Fruit fly (Drosophila melanogaster) whole organism, embryonic: ENCODE data around the gene ry.
A peak's percentile ranks its signal among the peaks of the same experiment; 100 is the strongest.

ENCODE experiments used
- ATbp ChIP-seq: fragments of 200-800 bp; sonication (Bioruptor generic); optimal IDR thresholded peaks from 2 replicates; lab custom pipeline; 2017; ENCODE audit warnings: missing biosample characterization, mild to moderate bottlenecking, missing genetic modification characterization, missing genetic modification reagents
- Bgb ChIP-seq: fragments of 200-800 bp; sonication (Bioruptor generic); IDR thresholded peaks from 2 replicates; pipeline ENCODE4 v1.3.6; 2022; ENCODE audit warnings: missing biosample characterization, missing genetic modification characterization; ENCODE audit not compliant: partially characterized antibody
- Blimp-1 ChIP-seq: fragments of 200-800 bp; sonication (Bioruptor generic); optimal IDR thresholded peaks from 3 replicates; lab custom pipeline; 2018; ENCODE audit warnings: missing biosample characterization, missing genetic modification characterization, mild to moderate bottlenecking, moderate library complexity, missing genetic modification reagents
- CG10431 ChIP-seq: fragments of 200-800 bp; sonication (Bioruptor generic); optimal IDR thresholded peaks from 3 replicates; lab custom pipeline; 2018; ENCODE audit warnings: missing biosample characterization, mild to moderate bottlenecking, missing genetic modification characterization
- CG15514 ChIP-seq: fragments of 200-800 bp; sonication (Bioruptor generic); optimal IDR thresholded peaks from 3 replicates; lab custom pipeline; 2017; ENCODE audit warnings: missing biosample characterization, missing genetic modification characterization, mild to moderate bottlenecking, moderate library complexity, missing genetic modification reagents
- CG16815 ChIP-seq: fragments of 200-800 bp; sonication (Bioruptor generic); optimal IDR thresholded peaks from 3 replicates; lab custom pipeline; 2017; ENCODE audit warnings: missing biosample characterization, mild to moderate bottlenecking, missing genetic modification characterization
- CG16863 ChIP-seq: fragments of 200-800 bp; sonication (Bioruptor generic); optimal IDR thresholded peaks from 3 replicates; lab custom pipeline; 2016; ENCODE audit warnings: missing biosample characterization, missing genetic modification characterization
- CG17385 ChIP-seq: fragments of 200-800 bp; sonication (Bioruptor generic); optimal IDR thresholded peaks from 3 replicates; lab custom pipeline; 2018; ENCODE audit warnings: missing biosample characterization, mild to moderate bottlenecking, missing genetic modification characterization
- CG17912 ChIP-seq: fragments of 200-800 bp; sonication (Bioruptor generic); optimal IDR thresholded peaks from 2 replicates; lab custom pipeline; 2018; ENCODE audit warnings: missing biosample characterization, mild to moderate bottlenecking, missing genetic modification characterization
- CG30020 ChIP-seq: fragments of 200-800 bp; optimal IDR thresholded peaks from 2 replicates; lab custom pipeline; 2019; ENCODE audit warnings: missing biosample characterization, mild to moderate bottlenecking, missing genetic modification characterization, moderate library complexity
- CG30431 ChIP-seq: fragments of 200-800 bp; sonication (Bioruptor generic); optimal IDR thresholded peaks from 2 replicates; lab custom pipeline; 2017; ENCODE audit warnings: missing biosample characterization, missing genetic modification characterization
- CG4282 ChIP-seq: fragments of 200-800 bp; sonication (Bioruptor generic); optimal IDR thresholded peaks from 2 replicates; lab custom pipeline; 2016; ENCODE audit warnings: missing biosample characterization, missing genetic modification characterization
- CG4730 ChIP-seq: fragments of 200-800 bp; sonication (Bioruptor generic); IDR thresholded peaks from 2 replicates; pipeline ENCODE4 v1.3.6; 2022; ENCODE audit warnings: missing biosample characterization, missing genetic modification characterization
- CG5180 ChIP-seq: fragments of 200-800 bp; sonication (Bioruptor generic); optimal IDR thresholded peaks from 3 replicates; lab custom pipeline; 2017; ENCODE audit warnings: missing biosample characterization, missing genetic modification characterization, mild to moderate bottlenecking, moderate library complexity, missing genetic modification reagents
- CG6175 ChIP-seq: fragments of 200-800 bp; sonication (Bioruptor generic); IDR thresholded peaks from 3 replicates; pipeline ENCODE4 v1.3.6; 2022; ENCODE audit warnings: missing biosample characterization, missing genetic modification characterization
- CG6765 ChIP-seq: fragments of 200-800 bp; sonication (Bioruptor generic); optimal IDR thresholded peaks from 3 replicates; lab custom pipeline; 2017; ENCODE audit warnings: missing biosample characterization, mild to moderate bottlenecking, missing genetic modification characterization
- CG6791 ChIP-seq: fragments of 200-800 bp; sonication (Bioruptor generic); IDR thresholded peaks from 3 replicates; pipeline ENCODE4 v1.3.6; 2022; ENCODE audit warnings: missing biosample characterization, missing genetic modification characterization; ENCODE audit not compliant: partially characterized antibody
- CG7357 ChIP-seq: fragments of 200-800 bp; sonication (Bioruptor generic); IDR thresholded peaks from 3 replicates; pipeline ENCODE4 v1.3.6; 2022; ENCODE audit warnings: missing biosample characterization, missing genetic modification characterization
- CG7987 ChIP-seq: fragments of 200-800 bp; sonication (Bioruptor generic); optimal IDR thresholded peaks from 2 replicates; lab custom pipeline; 2018; ENCODE audit warnings: missing biosample characterization, mild to moderate bottlenecking, missing genetic modification characterization, moderate library complexity
- Chrac-16 ChIP-seq: fragments of 200-800 bp; sonication (Bioruptor generic); optimal IDR thresholded peaks from 3 replicates; lab custom pipeline; 2016; ENCODE audit warnings: missing biosample characterization, missing genetic modification characterization
- CkIIα-i1 ChIP-seq: fragments of 200-800 bp; sonication (Bioruptor generic); IDR thresholded peaks from 2 replicates; pipeline ENCODE4 v1.3.6; 2022; ENCODE audit warnings: missing biosample characterization, missing genetic modification characterization
- D19A ChIP-seq: fragments of 200-800 bp; optimal IDR thresholded peaks from 3 replicates; lab custom pipeline; 2019; ENCODE audit warnings: missing biosample characterization, mild to moderate bottlenecking, missing genetic modification characterization, moderate library complexity
- Dad ChIP-seq: fragments of 200-800 bp; sonication (Bioruptor generic); optimal IDR thresholded peaks from 3 replicates; lab custom pipeline; 2016; ENCODE audit warnings: missing biosample characterization, missing genetic modification characterization
- Dp ChIP-seq: fragments of 200-800 bp; sonication (Bioruptor generic); optimal IDR thresholded peaks from 2 replicates; lab custom pipeline; 2018; ENCODE audit warnings: missing biosample characterization, mild to moderate bottlenecking, missing genetic modification characterization, moderate library complexity
- E2f2 ChIP-seq: fragments of 200-800 bp; sonication (Bioruptor generic); IDR thresholded peaks from 2 replicates; pipeline ENCODE4 v1.3.6; 2022; ENCODE audit warnings: missing biosample characterization, missing genetic modification characterization
- Elba2 ChIP-seq: fragments of 200-800 bp; sonication (Bioruptor generic); optimal IDR thresholded peaks from 3 replicates; lab custom pipeline; 2016; ENCODE audit warnings: missing biosample characterization, missing genetic modification characterization
- Fer1 ChIP-seq: fragments of 200-800 bp; sonication (Bioruptor generic); optimal IDR thresholded peaks from 2 replicates; lab custom pipeline; 2017; ENCODE audit warnings: missing biosample characterization, mild to moderate bottlenecking, missing genetic modification characterization
- Gsc ChIP-seq: fragments of 200-800 bp; sonication (Bioruptor generic); IDR thresholded peaks from 2 replicates; pipeline ENCODE4 v1.3.6; 2022; ENCODE audit warnings: missing biosample characterization, missing genetic modification characterization
- HLH3B ChIP-seq: fragments of 200-800 bp; sonication (Bioruptor generic); IDR thresholded peaks from 2 replicates; pipeline ENCODE4 v1.3.6; 2022; ENCODE audit warnings: missing biosample characterization, missing genetic modification characterization
- HLH4C ChIP-seq: fragments of 200-800 bp; sonication (Bioruptor generic); IDR thresholded peaks from 3 replicates; pipeline ENCODE4 v1.3.6; 2022; ENCODE audit warnings: missing biosample characterization, missing genetic modification characterization; ENCODE audit not compliant: partially characterized antibody
- HLHmδ ChIP-seq: fragments of 200-800 bp; sonication (Bioruptor generic); optimal IDR thresholded peaks from 2 replicates; lab custom pipeline; 2018; ENCODE audit warnings: missing biosample characterization, mild to moderate bottlenecking, missing genetic modification characterization, moderate library complexity
- Rfx ChIP-seq: fragments of 200-800 bp; sonication (Bioruptor generic); IDR thresholded peaks from 2 replicates; pipeline ENCODE4 v1.3.6; 2022; ENCODE audit warnings: missing biosample characterization, missing genetic modification characterization
- Sox100B ChIP-seq: fragments of 200-800 bp; sonication (Bioruptor generic); optimal IDR thresholded peaks from 3 replicates; lab custom pipeline; 2018; ENCODE audit warnings: missing biosample characterization, mild to moderate bottlenecking, missing genetic modification characterization
- Xbp1 ChIP-seq: fragments of 200-800 bp; sonication (Bioruptor generic); optimal IDR thresholded peaks from 3 replicates; lab custom pipeline; 2016; ENCODE audit warnings: missing biosample characterization, mild to moderate bottlenecking, missing genetic modification characterization
- ap ChIP-seq: fragments of 200-800 bp; sonication (Bioruptor generic); IDR thresholded peaks from 2 replicates; pipeline ENCODE4 v1.3.6; 2022; ENCODE audit warnings: missing biosample characterization, missing genetic modification characterization
- bbx ChIP-seq: fragments of 200-800 bp; sonication (Bioruptor generic); IDR thresholded peaks from 2 replicates; pipeline ENCODE4 v1.3.6; 2022; ENCODE audit warnings: missing biosample characterization, missing genetic modification characterization; ENCODE audit not compliant: partially characterized antibody
- br ChIP-seq: fragments of >200 bp; optimal IDR thresholded peaks from 2 replicates; lab custom pipeline; 2017
- cg ChIP-seq: fragments of 200-800 bp; sonication (Bioruptor generic); optimal IDR thresholded peaks from 3 replicates; lab custom pipeline; 2019; ENCODE audit warnings: missing biosample characterization, mild to moderate bottlenecking, missing genetic modification characterization, moderate library complexity
- dm ChIP-seq: fragments of 200-800 bp; sonication (Bioruptor generic); optimal IDR thresholded peaks from 3 replicates; lab custom pipeline; 2016; ENCODE audit warnings: missing biosample characterization, missing genetic modification characterization
- gem ChIP-seq: fragments of 200-800 bp; sonication (Bioruptor generic); optimal IDR thresholded peaks from 2 replicates; lab custom pipeline; 2019; ENCODE audit warnings: missing biosample characterization, mild to moderate bottlenecking, missing genetic modification characterization, moderate library complexity
- lmd ChIP-seq: fragments of 200-800 bp; sonication (Bioruptor generic); IDR thresholded peaks from 2 replicates; pipeline ENCODE4 v1.3.6; 2022; ENCODE audit warnings: missing biosample characterization, missing genetic modification characterization
- pan ChIP-seq, 4 experiments: fragments of >200 bp in 3 of 4; fragments of 200-800 bp in 1 of 4; sonication (Bioruptor generic) in 1 of 4; optimal IDR thresholded peaks in 3 of 4; IDR thresholded peaks in 1 of 4; 2 replicates each; pipeline versions ENCODE4 v1.3.6 to Lab custom; 2017 to 2022; ENCODE audit warnings: missing biosample characterization in 2 of 4, missing genetic modification characterization in 2 of 4, mixed read lengths in 1 of 4
- pfk ChIP-seq: fragments of 200-800 bp; sonication (Bioruptor generic); optimal IDR thresholded peaks from 2 replicates; lab custom pipeline; 2018; ENCODE audit warnings: missing biosample characterization, mild to moderate bottlenecking, missing genetic modification characterization, moderate library complexity
- pros ChIP-seq: fragments of 200-800 bp; sonication (Bioruptor generic); optimal IDR thresholded peaks from 3 replicates; lab custom pipeline; 2019; ENCODE audit warnings: missing biosample characterization, mild to moderate bottlenecking, missing genetic modification characterization, moderate library complexity
- tgo ChIP-seq: fragments of 200-800 bp; sonication (Bioruptor generic); IDR thresholded peaks from 3 replicates; pipeline ENCODE4 v1.3.6; 2022; ENCODE audit warnings: missing biosample characterization, missing genetic modification characterization
- wor ChIP-seq: fragments of 200-800 bp; sonication (Bioruptor generic); IDR thresholded peaks from 2 replicates; pipeline ENCODE4 v1.3.6; 2022; ENCODE audit warnings: missing biosample characterization, missing genetic modification characterization
- zen ChIP-seq: fragments of 200-800 bp; sonication (Bioruptor generic); optimal IDR thresholded peaks from 3 replicates; lab custom pipeline; 2018; ENCODE audit warnings: missing biosample characterization, mild to moderate bottlenecking, missing genetic modification characterization, moderate library complexity
- zen2 ChIP-seq: fragments of 200-800 bp; sonication (Bioruptor generic); IDR thresholded peaks from 3 replicates; pipeline ENCODE4 v1.3.6; 2022; ENCODE audit warnings: missing biosample characterization, missing genetic modification characterization; ENCODE audit not compliant: partially characterized antibody

Gene ry

DNA sequence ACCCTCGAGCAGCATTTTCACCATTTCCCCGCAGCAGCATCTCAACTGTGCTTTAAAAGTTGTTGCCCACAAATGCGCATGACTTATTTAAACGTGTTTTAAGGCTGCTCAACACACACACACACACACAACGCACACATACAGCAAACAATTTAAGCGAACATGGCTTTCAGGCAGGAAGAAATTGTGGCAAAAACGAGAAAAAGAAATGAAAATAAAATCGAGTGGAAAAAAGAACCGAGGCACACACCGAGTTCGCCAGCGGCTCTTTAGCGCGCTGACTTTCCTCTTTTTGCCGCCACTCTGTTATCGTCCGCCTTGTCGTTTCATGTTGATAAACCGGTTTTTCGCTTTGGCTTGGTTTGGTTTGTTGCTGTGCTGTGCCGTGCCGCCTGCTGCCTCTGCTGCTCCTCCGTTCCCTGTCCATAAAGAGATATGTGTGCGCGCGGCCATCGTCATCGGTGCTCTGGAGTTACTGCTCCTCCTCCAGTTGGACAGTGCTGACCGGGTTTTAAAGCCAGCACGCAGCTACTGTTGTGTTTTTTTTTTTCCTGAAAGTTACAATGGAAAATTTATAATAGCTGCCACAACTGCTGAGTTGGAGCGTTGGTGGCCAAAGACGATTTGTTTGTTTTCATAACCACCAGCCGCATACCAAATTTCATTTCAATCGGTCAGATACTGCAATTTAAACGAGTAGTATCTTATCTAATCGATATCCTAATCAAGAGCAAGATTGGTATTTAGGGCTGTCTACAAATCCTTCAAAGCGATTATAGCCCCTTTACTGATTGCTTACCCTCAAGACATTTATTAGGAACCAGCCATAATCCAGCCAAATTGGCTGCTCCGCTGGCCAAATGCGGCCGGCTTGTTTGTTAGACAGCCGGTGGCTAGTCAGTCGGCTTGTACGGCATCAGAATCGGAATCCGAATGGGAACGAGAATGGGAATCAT, 16.2 kb upstream of the ry start (continued):
- TF ChIP-seq Fer1 (GFP tag; lab: Kevin White, UChicago) (no peak), D19A (no peak), HLHmδ (GFP tag; lab: Kevin White, UChicago) (no peak), CG15514 (GFP tag; lab: Kevin White, UChicago) (peak; percentile 31), Chrac-16 (no peak), CG17912 (GFP tag; lab: Kevin White, UChicago) (no peak), zen2 (no peak), CG7357 (GFP tag; lab: Robert Waterston, UW) (no peak), CG5180 (GFP tag; lab: Kevin White, UChicago) (no peak), E2f2 (GFP tag; lab: Robert Waterston, UW) (peak; percentile 16; the same call in 1 of the 2 replicates), dm (GFP tag; lab: Kevin White, UChicago) (no peak), CG6791 (no peak), br (lab: Kevin White, UChicago) (no peak), CG30431 (GFP tag; lab: Kevin White, UChicago) (no peak), ATbp (GFP tag; lab: Kevin White, UChicago) (no peak), CkIIα-i1 (GFP tag; lab: Robert Waterston, UW) (no peak), CG30020 (tag; lab: Kevin White, UChicago) (no peak), tgo (GFP tag; lab: Robert Waterston, UW) (no peak), pfk (GFP tag; lab: Kevin White, UChicago) (no peak), CG4730 (no peak), pros (GFP tag; lab: Kevin White, UChicago) (no peak), Sox100B (GFP tag; lab: Kevin White, UChicago) (no peak), CG16815 (GFP tag; lab: Kevin White, UChicago) (no peak), zen (tag; lab: Kevin White, UChicago) (no peak), Bgb (GFP tag; lab: Robert Waterston, UW) (no peak), CG17385 (GFP tag; lab: Kevin White, UChicago) (peak; percentile 1), lmd (no peak; the same call in 1 of the 2 replicates), Gsc (GFP tag; lab: Robert Waterston, UW) (no peak), Dad (GFP tag; lab: Kevin White, UChicago) (no peak), gem (tag; lab: Kevin White, UChicago) (peak; percentile 22), CG16863 (GFP tag; lab: Kevin White, UChicago) (no peak), CG4282 (no peak), Dp (GFP tag; lab: Kevin White, UChicago) (no peak), ap (no peak), HLH4C (GFP tag; lab: Robert Waterston, UW) (no peak), wor (GFP tag; lab: Robert Waterston, UW) (no peak), CG7987 (no peak), pan (optimal IDR thresholded peaks at IDR 0.05; lab: Kevin White, UChicago) (no peak), pan (GFP tag; optimal IDR thresholded peaks at IDR 0.05 in 1 of 2, IDR thresholded peaks at IDR 0.05 in 1 of 2) (peak in 1 of 2 experiments; percentile 4), Rfx (GFP tag; lab: Robert Waterston, UW) (no peak), CG6765 (no peak), Elba2 (no peak), Blimp-1 (GFP tag; lab: Kevin White, UChicago) (no peak), bbx (GFP tag; lab: Robert Waterston, UW) (peak; percentile 9; the same call in 1 of the 2 replicates), Xbp1 (GFP tag; lab: Kevin White, UChicago) (no peak), CG6175 (GFP tag; lab: Robert Waterston, UW) (peak; percentile 86), CG10431 (GFP tag; lab: Kevin White, UChicago) (no peak), HLH3B (no peak), cg (GFP tag; lab: Kevin White, UChicago) (peak; percentile 69)
